Worm (Caenorhabditis elegans) whole organism, early embryonic: ENCODE data around the gene srg-38.

Experiments
- B0310.2 ChIP-seq: sonication (generic microtip); optimal IDR thresholded peaks from 2 replicates; lab custom pipeline; 2016; ENCODE audit warnings: mild to moderate bottlenecking, missing genetic modification characterization, missing compliant biosample characterization
- F13C5.2 ChIP-seq: sonication (generic microtip); optimal IDR thresholded peaks from 2 replicates; lab custom pipeline; 2017; ENCODE audit warnings: mild to moderate bottlenecking, missing genetic modification characterization, inconsistent platforms, missing compliant biosample characterization
- aly-1 ChIP-seq: sonication (generic microtip); optimal IDR thresholded peaks from 2 replicates; lab custom pipeline; 2016; ENCODE audit warnings: missing genetic modification characterization, missing compliant biosample characterization
- ama-1 ChIP-seq: fragments of 150-350 bp; optimal IDR thresholded peaks from 2 replicates; lab custom pipeline; 2014
- ceh-13 ChIP-seq: fragments of 200-800 bp; sonication (Bioruptor generic); optimal IDR thresholded peaks from 2 replicates; lab custom pipeline; 2018; ENCODE audit warnings: mild to moderate bottlenecking, missing genetic modification characterization, missing compliant biosample characterization
- ceh-36 ChIP-seq: sonication (generic microtip); optimal IDR thresholded peaks from 2 replicates; lab custom pipeline; 2016; ENCODE audit warnings: missing genetic modification characterization, inconsistent platforms, missing compliant biosample characterization
- ets-7 ChIP-seq: sonication (generic microtip); optimal IDR thresholded peaks from 2 replicates; lab custom pipeline; 2016; ENCODE audit warnings: missing genotype, missing genetic modification characterization, missing compliant biosample characterization
- flt-1 ChIP-seq: fragments of 200-800 bp; sonication (Bioruptor generic); IDR thresholded peaks from 2 replicates; pipeline ENCODE4 v1.3.6; 2022; ENCODE audit warnings: missing genetic modification characterization, missing compliant biosample characterization
- hmbx-1 ChIP-seq: sonication (generic microtip); optimal IDR thresholded peaks from 2 replicates; lab custom pipeline; 2016; ENCODE audit warnings: mild to moderate bottlenecking, missing genetic modification characterization, missing compliant biosample characterization
- hmg-4 ChIP-seq: fragments of 200-800 bp; sonication (Bioruptor generic); optimal IDR thresholded peaks from 2 replicates; lab custom pipeline; 2018; ENCODE audit warnings: mild to moderate bottlenecking, missing genetic modification characterization, missing compliant biosample characterization
- hnd-1 ChIP-seq: sonication (generic microtip); optimal IDR thresholded peaks from 2 replicates; lab custom pipeline; 2016; ENCODE audit warnings: missing genetic modification characterization, missing compliant biosample characterization
- pes-1 ChIP-seq: fragments of 200-800 bp; sonication (Bioruptor generic); IDR thresholded peaks from 2 replicates; pipeline ENCODE4 v1.3.6; 2022; ENCODE audit warnings: missing genetic modification reagents, missing genetic modification characterization, missing compliant biosample characterization
- scrt-1 ChIP-seq: fragments of 200-800 bp; sonication (Bioruptor generic); IDR thresholded peaks from 2 replicates; pipeline ENCODE4 v1.3.6; 2022; ENCODE audit warnings: missing genetic modification characterization, missing compliant biosample characterization
- sea-1 ChIP-seq: fragments of 200-800 bp; sonication (Bioruptor generic); conservative IDR thresholded peaks from 2 replicates; pipeline ENCODE4 v1.3.6; 2022; ENCODE audit warnings: missing genetic modification characterization, missing compliant biosample characterization
- tbx-11 ChIP-seq: fragments of 200-800 bp; sonication (Bioruptor generic); IDR thresholded peaks from 2 replicates; pipeline ENCODE4 v1.3.6; 2022; ENCODE audit warnings: missing genetic modification characterization, missing compliant biosample characterization
- tbx-37 ChIP-seq: fragments of 200-800 bp; sonication (Bioruptor generic); conservative IDR thresholded peaks from 2 replicates; pipeline ENCODE4 v1.3.6; 2022; ENCODE audit warnings: missing genetic modification reagents, missing genetic modification characterization, missing compliant biosample characterization
- tra-4 ChIP-seq: sonication (generic microtip); optimal IDR thresholded peaks from 2 replicates; lab custom pipeline; 2017; ENCODE audit warnings: missing genetic modification characterization, missing compliant biosample characterization

Gene srg-38

DNA sequence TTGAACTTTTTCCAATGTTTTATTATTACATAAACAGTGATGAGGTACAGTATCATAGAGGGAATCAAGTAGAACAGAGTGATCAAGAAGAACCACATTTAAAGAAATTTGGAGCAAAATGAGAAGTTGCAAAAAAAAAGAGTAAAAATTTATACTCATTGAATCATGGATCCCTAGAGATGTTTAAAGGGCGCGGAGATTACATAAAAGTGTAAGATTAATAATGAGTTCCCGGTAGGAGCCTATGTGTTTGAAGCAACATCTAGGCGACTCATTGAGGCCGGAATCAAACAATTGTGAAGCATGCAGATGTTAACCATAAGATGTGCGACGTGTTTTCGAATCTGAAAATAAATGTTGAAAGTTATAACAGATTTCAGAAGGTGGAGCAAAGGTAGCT is 3.1 kb downstream of the srg-38 start, which contains the start of gene srg-39:
Gene srg-39, minus strand, starts transcription at position 101 of the 400 bp plus-strand sequence.
- no peak for TF ChIP-seq hmbx-1 (tag; lab: Kevin White, UChicago)
- TF ChIP-seq B0310.2 (tag; lab: Kevin White, UChicago), result no peak
- TF ChIP-seq flt-1, result no peak
- no peak for TF ChIP-seq pes-1 (GFP tag; lab: Robert Waterston, UW)
- TF ChIP-seq tra-4, result no peak
- no peak for TF ChIP-seq scrt-1 (GFP tag; lab: Robert Waterston, UW)
- no peak for TF ChIP-seq aly-1 (tag; lab: Kevin White, UChicago)
- TF ChIP-seq hnd-1 (tag; lab: Kevin White, UChicago), result no peak
- TF ChIP-seq F13C5.2 (tag; lab: Kevin White, UChicago), result no peak
- no peak for TF ChIP-seq sea-1 (GFP tag; lab: Robert Waterston, UW)
- TF ChIP-seq tbx-11 (GFP tag; lab: Robert Waterston, UW), result no peak
- TF ChIP-seq ceh-36, result no peak

DNA sequence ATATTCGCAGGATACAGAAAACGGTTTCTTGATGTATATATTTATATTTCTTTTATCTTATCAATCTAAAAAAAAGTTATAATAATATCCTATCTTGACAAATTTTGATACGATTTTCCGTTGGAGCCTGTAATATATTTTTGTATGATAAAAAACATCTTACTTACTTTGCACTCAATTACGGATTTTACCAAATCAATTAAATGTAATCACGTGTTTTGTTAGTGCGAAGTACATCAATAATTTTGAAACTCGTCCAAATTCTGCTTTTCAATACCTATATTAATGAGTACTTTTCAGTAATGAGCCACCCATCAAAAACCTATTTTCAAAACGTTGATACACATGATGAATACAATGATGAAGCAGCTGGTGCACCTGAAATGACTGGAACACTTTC is 6.0 kb downstream of the srg-38 start, which contains the start of gene T19C4.1:
Gene T19C4.1, plus strand, starts transcription at position 301 of the 400 bp plus-strand sequence.
- TF ChIP-seq tra-4, result no peak
- TF ChIP-seq scrt-1 (GFP tag; lab: Robert Waterston, UW), result no peak
- no peak for TF ChIP-seq aly-1 (tag; lab: Kevin White, UChicago)
- TF ChIP-seq ama-1 (lab: Kevin White, UChicago), result no peak
- no peak for TF ChIP-seq ets-7 (tag; lab: Kevin White, UChicago)
- TF ChIP-seq hnd-1 (tag; lab: Kevin White, UChicago), result no peak
- TF ChIP-seq hmg-4 (GFP tag; lab: Kevin White, UChicago), result no peak

DNA sequence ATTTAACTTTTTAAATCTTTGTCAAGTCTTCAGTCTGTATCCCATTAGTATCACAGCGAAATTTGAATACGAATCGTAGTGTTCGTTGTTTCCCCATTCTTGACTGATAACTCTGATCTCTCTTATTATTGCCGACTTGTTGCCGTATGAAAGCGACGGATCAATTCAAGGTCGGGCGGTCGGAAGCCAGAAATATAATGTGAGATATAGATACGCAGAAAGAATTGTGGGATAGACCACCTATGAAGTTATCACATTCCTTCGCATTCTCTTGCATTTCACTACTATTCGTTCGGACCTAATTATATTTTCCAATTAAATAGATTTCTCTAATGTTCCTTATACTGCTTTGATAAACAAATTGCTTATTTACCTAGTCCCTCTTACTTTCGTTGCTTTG is 6.5 kb downstream of the srg-38 start:
- TF ChIP-seq hmbx-1 (tag; lab: Kevin White, UChicago) (no peak), flt-1 (no peak)

DNA sequence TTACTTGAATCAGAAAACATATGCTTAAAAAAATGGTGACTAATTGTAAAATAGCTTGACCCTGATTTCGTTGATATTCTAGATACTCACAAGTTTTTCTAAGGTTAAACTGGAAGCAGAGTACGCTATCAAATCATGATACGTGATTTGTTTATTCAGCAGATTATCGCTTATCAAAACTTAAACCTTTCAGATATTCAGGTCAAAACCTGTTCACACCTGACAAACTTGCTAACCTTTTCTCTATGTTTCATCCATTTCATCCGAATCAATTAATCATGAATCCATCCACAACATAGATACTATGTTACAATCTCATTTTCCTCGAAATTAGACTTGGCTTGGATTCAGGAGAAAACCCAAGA is 7.7 kb downstream of the srg-38 start:
- no peak for TF ChIP-seq ceh-36
- TF ChIP-seq F13C5.2 (tag; lab: Kevin White, UChicago), result no peak
- TF ChIP-seq scrt-1 (GFP tag; lab: Robert Waterston, UW), result no peak
- TF ChIP-seq tbx-11 (GFP tag; lab: Robert Waterston, UW), result no peak
- TF ChIP-seq B0310.2 (tag; lab: Kevin White, UChicago), result no peak
- no peak for TF ChIP-seq ceh-13 (GFP tag; lab: Kevin White, UChicago)

DNA sequence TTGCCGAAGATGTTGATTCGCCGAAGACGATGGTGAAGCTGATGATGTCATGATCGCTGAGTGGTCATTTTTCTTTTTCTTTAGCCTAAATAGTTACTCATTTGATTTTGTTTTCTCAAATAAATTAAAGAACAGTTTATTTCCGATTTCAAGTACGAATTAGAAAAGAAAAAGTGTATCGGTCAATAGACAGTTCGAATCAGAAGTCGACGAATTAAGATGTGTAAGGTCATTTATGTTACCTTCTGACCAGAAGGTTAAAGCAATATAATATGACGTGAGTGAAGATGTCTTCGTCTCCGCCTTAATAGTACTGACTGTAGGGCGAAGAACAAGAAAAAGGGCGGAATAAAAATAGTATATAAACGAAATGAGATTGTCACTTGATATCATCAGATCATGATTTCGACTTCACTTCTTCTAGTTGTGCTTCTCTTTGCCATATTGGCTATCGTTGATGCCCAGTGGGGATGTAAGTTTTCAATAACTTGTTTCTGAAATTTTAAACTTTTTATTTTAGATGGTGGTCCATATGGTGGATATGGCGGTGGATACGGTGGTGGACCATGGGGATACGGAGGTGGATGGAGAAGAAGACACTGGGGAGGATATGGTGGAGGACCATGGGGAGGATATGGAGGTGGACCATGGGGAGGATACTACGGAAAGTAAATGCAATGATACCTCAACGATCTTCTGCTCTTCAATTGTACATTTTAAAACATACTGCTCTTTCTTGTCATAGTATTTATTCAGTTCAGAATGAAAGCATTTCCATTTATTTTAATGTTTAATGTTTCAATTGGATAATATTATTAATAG is 8.3 kb downstream of the srg-38 start, which contains the start of the genes T19C4.24 and nlp-33:
Gene T19C4.24, minus strand, starts transcription at position 51 of the 822 bp plus-strand sequence.
Gene nlp-33, plus strand, starts transcription at position 389 of the 822 bp plus-strand sequence.
- TF ChIP-seq hnd-1 (tag; lab: Kevin White, UChicago), result no peak

DNA sequence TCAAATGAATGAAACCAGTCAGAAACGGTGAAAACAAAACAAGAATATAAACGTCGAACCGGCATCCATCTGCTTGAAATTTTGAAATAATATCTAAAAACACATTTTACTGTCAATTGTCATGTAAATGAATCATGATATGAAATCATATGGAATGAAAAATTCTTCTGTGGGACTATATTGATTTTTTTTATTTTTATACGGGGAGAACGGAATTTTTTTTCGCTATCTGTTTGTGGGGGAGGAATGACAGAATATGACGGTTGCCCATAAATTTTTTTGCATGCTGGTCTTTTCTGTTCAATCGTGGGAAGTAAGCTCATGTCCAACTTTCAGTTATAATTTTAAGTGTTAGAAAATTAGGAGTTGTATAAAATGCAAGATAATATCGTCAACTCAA is 10.8 kb downstream of the srg-38 start, which contains the start of gene C06H2.7:
Gene C06H2.7, minus strand, starts transcription at position 101 of the 400 bp plus-strand sequence.
- no peak for TF ChIP-seq hmbx-1 (tag; lab: Kevin White, UChicago)
- no peak for TF ChIP-seq scrt-1 (GFP tag; lab: Robert Waterston, UW)
- TF ChIP-seq ceh-36, result no peak
- no peak for TF ChIP-seq hmg-4 (GFP tag; lab: Kevin White, UChicago)
- no peak for TF ChIP-seq hnd-1 (tag; lab: Kevin White, UChicago)
- TF ChIP-seq tra-4, result no peak
- TF ChIP-seq sea-1 (GFP tag; lab: Robert Waterston, UW), result no peak

DNA sequence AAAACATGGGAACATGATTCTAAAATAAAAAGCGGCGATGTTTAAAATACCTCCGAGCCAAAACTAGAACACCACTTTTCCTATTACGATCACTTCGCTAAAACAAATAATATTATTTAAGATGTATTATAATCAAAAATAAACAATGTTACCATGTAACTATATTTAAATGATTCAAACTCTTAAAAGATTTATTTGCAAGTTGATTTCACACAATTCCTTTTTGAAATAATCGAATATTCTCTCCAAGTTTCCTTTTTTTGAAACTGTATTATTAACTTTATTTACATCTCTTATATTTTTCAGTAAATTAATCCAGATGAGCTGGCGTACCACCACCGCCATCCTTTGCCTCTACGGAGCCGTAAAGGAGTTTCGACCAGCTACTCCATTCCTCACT is 14.3 kb downstream of the srg-38 start, which contains the start of gene folt-1:
Gene folt-1, plus strand, starts transcription at position 301 of the 400 bp plus-strand sequence.
- no peak for TF ChIP-seq hmbx-1 (tag; lab: Kevin White, UChicago)
- no peak for TF ChIP-seq ceh-36
- TF ChIP-seq sea-1 (GFP tag; lab: Robert Waterston, UW), result no peak

DNA sequence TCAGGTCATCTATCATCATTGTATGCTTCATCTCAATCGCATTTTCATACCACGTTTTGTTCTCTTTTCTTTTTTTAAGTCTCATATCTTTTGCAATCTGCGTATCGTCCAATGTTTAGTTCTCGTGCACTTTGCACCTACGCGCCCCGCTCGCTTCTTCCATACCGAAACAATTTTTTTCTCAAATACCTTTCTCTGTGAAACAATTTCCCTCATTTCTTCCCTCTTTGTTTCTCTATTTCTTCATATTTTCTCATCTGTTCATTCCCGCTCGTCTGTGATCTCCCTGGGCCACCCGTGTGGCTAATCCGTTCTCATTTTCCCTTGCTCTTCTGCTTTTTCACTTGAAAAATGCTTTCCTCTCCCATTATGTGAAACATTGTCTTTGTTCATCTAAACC is 15.1 kb downstream of the srg-38 start:
- TF ChIP-seq tra-4, result no peak
- no peak for TF ChIP-seq hmbx-1 (tag; lab: Kevin White, UChicago)
- TF ChIP-seq B0310.2 (tag; lab: Kevin White, UChicago), result no peak
- TF ChIP-seq tbx-37 (GFP tag; lab: Robert Waterston, UW), result no peak
- no peak for TF ChIP-seq aly-1 (tag; lab: Kevin White, UChicago)
- TF ChIP-seq hnd-1 (tag; lab: Kevin White, UChicago), result no peak
- TF ChIP-seq F13C5.2 (tag; lab: Kevin White, UChicago), result no peak
- no peak for TF ChIP-seq ceh-13 (GFP tag; lab: Kevin White, UChicago)
- TF ChIP-seq ama-1 (lab: Kevin White, UChicago), result no peak
- no peak for TF ChIP-seq pes-1 (GFP tag; lab: Robert Waterston, UW)
- no peak for TF ChIP-seq ceh-36
- TF ChIP-seq tbx-11 (GFP tag; lab: Robert Waterston, UW), result no peak
- TF ChIP-seq flt-1, result no peak
